Worm (Caenorhabditis elegans) whole organism, L4 larva: ENCODE measurements around the gene C08F8.3.

Experiments used
- D1046.2 ChIP-seq: fragments of 200-800 bp; sonication (Bioruptor generic); IDR thresholded peaks from 2 replicates; pipeline ENCODE4 v1.3.6; 2022; ENCODE audit warnings: missing genetic modification characterization, missing compliant biosample characterization
- R02D3.7 ChIP-seq: fragments of 150-350 bp; sonication (generic microtip); optimal IDR thresholded peaks from 3 replicates; lab custom pipeline; 2014; ENCODE audit warnings: missing biosample characterization, missing genetic modification characterization
- Y105C5A.15 ChIP-seq: fragments of 200-800 bp; sonication (Bioruptor generic); IDR thresholded peaks from 2 replicates; pipeline ENCODE4 v1.3.6; 2022; ENCODE audit warnings: missing genetic modification characterization, missing compliant biosample characterization
- Y48G9A.11 ChIP-seq: fragments of 200-800 bp; sonication (Bioruptor generic); IDR thresholded peaks from 2 replicates; pipeline ENCODE4 v1.3.6; 2022; ENCODE audit warnings: missing genetic modification reagents, missing genetic modification characterization, missing compliant biosample characterization
- Y5F2A.4 ChIP-seq: fragments of 200-800 bp; sonication (Bioruptor generic); optimal IDR thresholded peaks from 2 replicates; lab custom pipeline; 2018; ENCODE audit warnings: mild to moderate bottlenecking, missing genetic modification characterization, missing compliant biosample characterization
- Y75B8A.6 ChIP-seq: fragments of 200-800 bp; sonication (Bioruptor generic); IDR thresholded peaks from 2 replicates; pipeline ENCODE4 v1.3.6; 2022; ENCODE audit warnings: missing genetic modification reagents, missing genetic modification characterization, missing compliant biosample characterization
- aha-1 ChIP-seq: fragments of 150-350 bp; peaks from one replicate; lab custom pipeline; 2014; ENCODE audit warnings: missing biosample characterization, missing genetic modification characterization
- ama-1 ChIP-seq: fragments of 150-350 bp; optimal IDR thresholded peaks from 2 replicates; lab custom pipeline; 2014; ENCODE audit warnings: inconsistent platforms, mixed read lengths
- arid-1 ChIP-seq: fragments of 200-800 bp; sonication (Bioruptor generic); conservative IDR thresholded peaks from 2 replicates; pipeline ENCODE4 v1.3.6; 2022; ENCODE audit warnings: missing genetic modification reagents, missing genetic modification characterization, missing compliant biosample characterization
- ceh-44 ChIP-seq: fragments of 200-800 bp; sonication (Bioruptor generic); IDR thresholded peaks from 2 replicates; pipeline ENCODE4 v1.3.6; 2022; ENCODE audit warnings: missing genetic modification reagents, missing genetic modification characterization, missing compliant biosample characterization
- ceh-62 ChIP-seq: sonication (generic microtip); optimal IDR thresholded peaks from 2 replicates; lab custom pipeline; 2017; ENCODE audit warnings: missing biosample characterization, missing genetic modification characterization
- daf-8 ChIP-seq: fragments of 200-800 bp; sonication (Bioruptor generic); IDR thresholded peaks from 2 replicates; pipeline ENCODE4 v1.3.6; 2022; ENCODE audit warnings: missing genetic modification characterization, missing compliant biosample characterization
- dmd-8 ChIP-seq: fragments of 200-800 bp; sonication (Bioruptor generic); IDR thresholded peaks from 2 replicates; pipeline ENCODE4 v1.3.6; 2022; ENCODE audit warnings: missing genetic modification characterization, missing compliant biosample characterization
- dpl-1 ChIP-seq: fragments of 150-350 bp; optimal IDR thresholded peaks from 2 replicates; lab custom pipeline; 2014; ENCODE audit warnings: missing biosample characterization, missing genetic modification reagents, missing genetic modification characterization
- duxl-1 ChIP-seq: sonication (generic microtip); optimal IDR thresholded peaks from 2 replicates; lab custom pipeline; 2016; ENCODE audit warnings: mild to moderate bottlenecking, missing genetic modification characterization, moderate library complexity, missing compliant biosample characterization; ENCODE audit not compliant: poor library complexity
- egl-43 ChIP-seq: fragments of 200-800 bp; sonication (Bioruptor generic); IDR thresholded peaks from 2 replicates; pipeline ENCODE4 v1.3.6; 2022; ENCODE audit warnings: missing genetic modification reagents, missing genetic modification characterization, missing compliant biosample characterization
- fkh-10 ChIP-seq: fragments of 150-350 bp; optimal IDR thresholded peaks from 2 replicates; lab custom pipeline; 2014; ENCODE audit warnings: missing biosample characterization, missing genetic modification reagents, missing genetic modification characterization
- hif-1 ChIP-seq, 2 experiments: sonication (generic microtip); optimal IDR thresholded peaks; 2 replicates each; lab custom pipeline; 2016 to 2017; ENCODE audit warnings: missing compliant biosample characterization in 2 of 2, missing genetic modification characterization in 2 of 2, missing genetic modification reagents in 2 of 2, missing genotype in 2 of 2, mild to moderate bottlenecking in 1 of 2
- hlh-30 ChIP-seq: sonication (generic microtip); optimal IDR thresholded peaks from 2 replicates; lab custom pipeline; 2017; ENCODE audit warnings: antibody characterized with exemption, mild to moderate bottlenecking, missing genetic modification characterization, missing compliant biosample characterization; ENCODE audit not compliant: insufficient read depth
- lin-15B ChIP-seq: fragments of 150-350 bp; sonication (generic microtip); optimal IDR thresholded peaks from 3 replicates; lab custom pipeline; 2014; ENCODE audit warnings: missing biosample characterization, missing genetic modification characterization
- lin-29 ChIP-seq: fragments of 200-800 bp; sonication (Bioruptor generic); IDR thresholded peaks from 2 replicates; pipeline ENCODE4 v1.3.6; 2022; ENCODE audit warnings: missing genetic modification reagents, missing genetic modification characterization, missing compliant biosample characterization
- lin-38 ChIP-seq: fragments of 200-800 bp; sonication (Bioruptor generic); IDR thresholded peaks from 2 replicates; pipeline ENCODE4 v1.3.6; 2022; ENCODE audit warnings: missing genetic modification reagents, missing genetic modification characterization, missing compliant biosample characterization
- lin-39 ChIP-seq: fragments of 150-350 bp; optimal IDR thresholded peaks from 2 replicates; lab custom pipeline; 2014; ENCODE audit warnings: missing biosample characterization, missing genetic modification reagents, missing genetic modification characterization
- mxl-3 ChIP-seq: fragments of 200-800 bp; sonication (Bioruptor generic); optimal IDR thresholded peaks from 2 replicates; lab custom pipeline; 2018; ENCODE audit warnings: mild to moderate bottlenecking, missing genetic modification characterization, missing compliant biosample characterization
- nhr-10 ChIP-seq: fragments of 150-350 bp; optimal IDR thresholded peaks from 2 replicates; lab custom pipeline; 2014; ENCODE audit warnings: missing biosample characterization, missing genetic modification characterization
- nhr-11 ChIP-seq: fragments of 150-350 bp; optimal IDR thresholded peaks from 2 replicates; lab custom pipeline; 2014; ENCODE audit warnings: missing biosample characterization, missing genetic modification characterization
- nhr-111 ChIP-seq: fragments of 200-800 bp; sonication (Bioruptor generic); optimal IDR thresholded peaks from 2 replicates; lab custom pipeline; 2018; ENCODE audit warnings: mild to moderate bottlenecking, missing genetic modification characterization, missing compliant biosample characterization
- nhr-237 ChIP-seq: sonication (generic microtip); optimal IDR thresholded peaks from 2 replicates; lab custom pipeline; 2017; ENCODE audit warnings: missing biosample characterization, missing genetic modification characterization
- nhr-25 ChIP-seq: sonication (generic microtip); optimal IDR thresholded peaks from 2 replicates; lab custom pipeline; 2017; ENCODE audit warnings: missing genetic modification characterization, mild to moderate bottlenecking, missing compliant biosample characterization, antibody characterized with exemption, moderate library complexity, borderline replicate concordance; ENCODE audit not compliant: insufficient read depth
- nhr-28 ChIP-seq: fragments of 150-350 bp; optimal IDR thresholded peaks from 2 replicates; lab custom pipeline; 2014; ENCODE audit warnings: missing biosample characterization, missing genetic modification characterization
- nhr-48 ChIP-seq: sonication (generic microtip); optimal IDR thresholded peaks from 2 replicates; lab custom pipeline; 2016; ENCODE audit warnings: mild to moderate bottlenecking, missing genetic modification characterization, missing compliant biosample characterization
- nhr-6 ChIP-seq: fragments of 150-350 bp; optimal IDR thresholded peaks from 2 replicates; lab custom pipeline; 2014; ENCODE audit warnings: missing biosample characterization, missing genetic modification characterization
- pha-4 ChIP-seq, 2 experiments: fragments of 150-350 bp in 1 of 2; fragments of 200-800 bp in 1 of 2; sonication (Bioruptor generic) in 1 of 2; IDR thresholded peaks in 1 of 2; optimal IDR thresholded peaks in 1 of 2; 2 replicates each; pipeline versions ENCODE4 v1.3.6 to Lab custom; 2014 to 2022; ENCODE audit warnings: missing genetic modification characterization in 2 of 2, missing genetic modification reagents in 2 of 2, missing biosample characterization in 1 of 2, missing compliant biosample characterization in 1 of 2
- php-3 ChIP-seq: fragments of 200-800 bp; sonication (Bioruptor generic); IDR thresholded peaks from 2 replicates; pipeline ENCODE4 v1.3.6; 2022; ENCODE audit warnings: missing genetic modification reagents, missing genetic modification characterization, missing compliant biosample characterization
- rbr-2 ChIP-seq: sonication (generic microtip); optimal IDR thresholded peaks from 2 replicates; lab custom pipeline; 2016; ENCODE audit warnings: missing genotype, missing genetic modification characterization, missing compliant biosample characterization
- saeg-2 ChIP-seq: fragments of 200-800 bp; sonication (Bioruptor generic); IDR thresholded peaks from 2 replicates; pipeline ENCODE4 v1.3.6; 2022; ENCODE audit warnings: missing genetic modification reagents, missing genetic modification characterization, missing compliant biosample characterization
- sdz-12 ChIP-seq: fragments of 200-800 bp; sonication (Bioruptor generic); optimal IDR thresholded peaks from 2 replicates; lab custom pipeline; 2018; ENCODE audit warnings: mild to moderate bottlenecking, missing genetic modification characterization, missing compliant biosample characterization
- snpc-1.2 ChIP-seq: fragments of 200-800 bp; sonication (Bioruptor generic); IDR thresholded peaks from 2 replicates; pipeline ENCODE4 v1.3.6; 2022; ENCODE audit warnings: missing genetic modification reagents, missing genetic modification characterization, missing compliant biosample characterization
- snpc-4 ChIP-seq: fragments of 150-350 bp; optimal IDR thresholded peaks from 2 replicates; lab custom pipeline; 2014; ENCODE audit warnings: missing biosample characterization, missing genetic modification characterization
- spr-1 ChIP-seq: sonication (generic microtip); optimal IDR thresholded peaks from 2 replicates; lab custom pipeline; 2016; ENCODE audit warnings: mild to moderate bottlenecking, missing genetic modification characterization, missing compliant biosample characterization
- spr-3 ChIP-seq: fragments of 200-800 bp; sonication (Bioruptor generic); optimal IDR thresholded peaks from 2 replicates; lab custom pipeline; 2018; ENCODE audit warnings: mild to moderate bottlenecking, missing genetic modification characterization, missing compliant biosample characterization
- tag-97 ChIP-seq: fragments of 200-800 bp; sonication (Bioruptor generic); IDR thresholded peaks from 2 replicates; pipeline ENCODE4 v1.3.6; 2022; ENCODE audit warnings: missing genetic modification characterization, missing compliant biosample characterization
- unc-130 ChIP-seq: sonication (generic microtip); optimal IDR thresholded peaks from 2 replicates; lab custom pipeline; 2016; ENCODE audit warnings: missing genetic modification reagents, missing genetic modification characterization, missing compliant biosample characterization
- unc-62 ChIP-seq, 3 experiments: fragments of 150-350 bp in 1 of 3; sonication (generic microtip); optimal IDR thresholded peaks in 2 of 3; peaks in 1 of 3; 1 replicate in 1 of 3; 2 replicates in 2 of 3; lab custom pipeline; 2014 to 2017; ENCODE audit warnings: missing biosample characterization in 3 of 3, missing genetic modification characterization in 3 of 3, missing genetic modification reagents in 3 of 3, missing genotype in 1 of 3
- zag-1 ChIP-seq: fragments of 150-350 bp; optimal IDR thresholded peaks from 2 replicates; lab custom pipeline; 2014; ENCODE audit warnings: missing biosample characterization, missing genetic modification characterization
- zfp-2 ChIP-seq: sonication (generic microtip); optimal IDR thresholded peaks from 2 replicates; lab custom pipeline; 2016; ENCODE audit warnings: mild to moderate bottlenecking, missing genetic modification characterization, missing compliant biosample characterization
- zip-2 ChIP-seq: fragments of 150-350 bp; optimal IDR thresholded peaks from 2 replicates; lab custom pipeline; 2014; ENCODE audit warnings: missing biosample characterization, missing genetic modification characterization
- ztf-7 ChIP-seq: fragments of 150-350 bp; optimal IDR thresholded peaks from 2 replicates; lab custom pipeline; 2014; ENCODE audit warnings: missing biosample characterization, missing genetic modification characterization

The C08F8.3 gene

ce11 chrIV:11109771-11110170, 45.1 kb upstream of the C08F8.3 start, which contains the start of gene pigk-1 (continued):
- no peak for TF ChIP-seq nhr-6 (tag; lab: Kevin White, UChicago)
- no peak for TF ChIP-seq duxl-1
- peak; percentile 41; the same call in 1 of the 2 replicates for TF ChIP-seq Y48G9A.11 (GFP tag; lab: Robert Waterston, UW)
- TF ChIP-seq mxl-3 (GFP tag; lab: Kevin White, UChicago): no peak
- TF ChIP-seq nhr-28 (tag; lab: Kevin White, UChicago): no peak

- no peak for TF ChIP-seq fkh-10 (GFP tag; lab: Kevin White, UChicago)
- TF ChIP-seq nhr-11 (tag; lab: Kevin White, UChicago): peak; percentile 22
- no peak for TF ChIP-seq nhr-111
- TF ChIP-seq unc-130: no peak
- no peak for TF ChIP-seq ceh-62 (tag; lab: Kevin White, UChicago)
- no peak for TF ChIP-seq zag-1
- no peak for TF ChIP-seq php-3 (GFP tag; lab: Robert Waterston, UW)
- peak; percentile 51 for TF ChIP-seq lin-38
- no peak for TF ChIP-seq spr-1
- no peak for TF ChIP-seq Y105C5A.15 (GFP tag; lab: Robert Waterston, UW)
- no peak for TF ChIP-seq ama-1 (lab: Kevin White, UChicago)
- peak; percentile 17 for TF ChIP-seq nhr-28 (tag; lab: Kevin White, UChicago)
- no peak for TF ChIP-seq Y75B8A.6 (GFP tag; lab: Robert Waterston, UW)
- TF ChIP-seq egl-43 (GFP tag; lab: Robert Waterston, UW): no peak
- no peak for TF ChIP-seq snpc-4 (tag; lab: Kevin White, UChicago)
- no peak for TF ChIP-seq nhr-237
- no peak for TF ChIP-seq Y48G9A.11 (GFP tag; lab: Robert Waterston, UW)
- TF ChIP-seq aha-1 (tag; lab: Kevin White, UChicago): no peak
- no peak for TF ChIP-seq ceh-44 (GFP tag; lab: Robert Waterston, UW)
- no peak for TF ChIP-seq nhr-25
- TF ChIP-seq pha-4 (GFP tag; IDR thresholded peaks at IDR 0.05; lab: Robert Waterston, UW): no peak
- no peak for TF ChIP-seq pha-4 (tag; optimal IDR thresholded peaks at IDR 0.05; lab: Kevin White, UChicago)
- peak in 1 of 2 experiments; percentile 25 for TF ChIP-seq hif-1 (tag; optimal IDR thresholded peaks at IDR 0.05; lab: Kevin White, UChicago)
- no peak for TF ChIP-seq lin-15B
- TF ChIP-seq rbr-2 (tag; lab: Kevin White, UChicago): no peak
- TF ChIP-seq zip-2: no peak
- TF ChIP-seq duxl-1: no peak
- TF ChIP-seq dmd-8 (GFP tag; lab: Robert Waterston, UW): no peak
- peak; percentile 43 for TF ChIP-seq hlh-30 (tag; lab: Kevin White, UChicago)
- peak; percentile 50; the same call in 1 of the 2 replicates for TF ChIP-seq snpc-1.2 (GFP tag; lab: Robert Waterston, UW)
- TF ChIP-seq spr-3 (GFP tag; lab: Kevin White, UChicago): no peak
- no peak for TF ChIP-seq sdz-12 (GFP tag; lab: Kevin White, UChicago)
- no peak for TF ChIP-seq arid-1 (GFP tag; lab: Robert Waterston, UW)
- TF ChIP-seq dpl-1 (GFP tag; lab: Kevin White, UChicago): peak; percentile 82
- no peak for TF ChIP-seq zfp-2 (tag; lab: Kevin White, UChicago)
- TF ChIP-seq nhr-10 (tag; lab: Kevin White, UChicago): no peak
- TF ChIP-seq daf-8 (GFP tag; lab: Robert Waterston, UW): no peak
- TF ChIP-seq nhr-48 (tag; lab: Kevin White, UChicago): no peak
- no peak for TF ChIP-seq saeg-2
- no peak for TF ChIP-seq R02D3.7 (tag; lab: Kevin White, UChicago)
- no peak for TF ChIP-seq tag-97
- TF ChIP-seq Y5F2A.4 (GFP tag; lab: Kevin White, UChicago): no peak
- TF ChIP-seq ztf-7 (tag; lab: Kevin White, UChicago): no peak
- no peak for TF ChIP-seq D1046.2
- no peak for TF ChIP-seq lin-39 (tag; lab: Kevin White, UChicago)
- TF ChIP-seq unc-62 (GFP tag; optimal IDR thresholded peaks at IDR 0.05 in 1 of 2; lab: Kevin White, UChicago): peak in 1 of 2 experiments; percentile 87
- TF ChIP-seq unc-62 (tag; optimal IDR thresholded peaks at IDR 0.05; lab: Kevin White, UChicago): no peak
- TF ChIP-seq lin-29 (GFP tag; lab: Robert Waterston, UW): no peak
Measured at ce11 chrIV:11110995-11111619, 43.7 kb upstream of the C08F8.3 start, which contains the start of gene rps-5. Gene rps-5 (minus strand): TSS chrIV:11111045.
